Worm (Caenorhabditis elegans): ENCODE measurements around the gene phf-34.

Gene phf-34

ce11 chrX:9934009-9934323, 34.7 kb upstream of the phf-34 start:
- TF ChIP-seq nhr-80 (tag; optimal IDR thresholded peaks at IDR 0.05) (peak; percentile 31), somi-1 (GFP tag; optimal IDR thresholded peaks at IDR 0.05) (no peak)

ce11 chrX:9933291-9934008, 34.2 kb upstream of the phf-34 start:
- TF ChIP-seq nhr-80 (tag; optimal IDR thresholded peaks at IDR 0.05) (no peak), nfya-1 (tag; optimal IDR thresholded peaks at IDR 0.05; ENCODE audit: borderline replicate concordance, insufficient read depth) (no peak), ztf-26 (tag; optimal IDR thresholded peaks at IDR 0.05) (no peak), F49E8.2 (tag; optimal IDR thresholded peaks at IDR 0.05; ENCODE audit: insufficient read depth) (no peak), F22D6.2 (tag; optimal IDR thresholded peaks at IDR 0.05) (no peak), T26A5.8 (tag; optimal IDR thresholded peaks at IDR 0.05) (no peak), F52B5.7 (tag; optimal IDR thresholded peaks at IDR 0.05) (no peak), lin-35 (GFP tag; optimal IDR thresholded peaks at IDR 0.05) (no peak), Y67H2A.10 (GFP tag; conservative IDR thresholded peaks at IDR 0.05) (no peak), fkh-3 (tag; optimal IDR thresholded peaks at IDR 0.05) (no peak)

- no peak for TF ChIP-seq snpc-1.1 (tag; optimal IDR thresholded peaks at IDR 0.05; ENCODE audit: insufficient read depth)
- TF ChIP-seq lin-35 (GFP tag; optimal IDR thresholded peaks at IDR 0.05), result peak in 1 of 3 experiments; percentile 47
- peak; percentile 69 for TF ChIP-seq lin-40 (tag; optimal IDR thresholded peaks at IDR 0.05)
- no peak for TF ChIP-seq F49E8.2 (tag; optimal IDR thresholded peaks at IDR 0.05; ENCODE audit: insufficient read depth)
- no peak for TF ChIP-seq mes-4 (tag; optimal IDR thresholded peaks at IDR 0.05)
- no peak for TF ChIP-seq xnd-1 (tag; optimal IDR thresholded peaks at IDR 0.05)
- 0 out of 2 replicates have a peak, but pooled peaks have one; percentile 30 for TF ChIP-seq Y56A3A.18 (GFP tag; IDR thresholded peaks at IDR 0.05)
- TF ChIP-seq cebp-1 (GFP tag; IDR thresholded peaks at IDR 0.05), result peak; percentile 39; the same call in 1 of the 2 replicates
- peak; percentile 81 for TF ChIP-seq cebp-1 (tag; optimal IDR thresholded peaks at IDR 0.05)
- peak; percentile 90 for TF ChIP-seq nhr-80 (tag; optimal IDR thresholded peaks at IDR 0.05)
- TF ChIP-seq gei-17 (GFP tag; optimal IDR thresholded peaks at IDR 0.05), result peak; percentile 77
- TF ChIP-seq K12H6.12 (tag; optimal IDR thresholded peaks at IDR 0.05), result peak; percentile 61
- peak; percentile 83 for TF ChIP-seq zfh-2 (GFP tag; conservative IDR thresholded peaks at IDR 0.05)
- TF ChIP-seq snpc-4 (GFP tag; optimal IDR thresholded peaks at IDR 0.05), result no peak
- peak in 3 of 4 experiments; percentile 8 to 47 (median 40) for TF ChIP-seq snpc-4 (tag; optimal IDR thresholded peaks at IDR 0.05)
- 0 out of 2 replicates have a peak, but pooled peaks have one; percentile 10 for TF ChIP-seq let-526 (GFP tag; IDR thresholded peaks at IDR 0.05)
- TF ChIP-seq ceh-58 (GFP tag; IDR thresholded peaks at IDR 0.05), result no peak
- TF ChIP-seq akir-1 (GFP tag; optimal IDR thresholded peaks at IDR 0.05), result no peak
- peak; percentile 60 for TF ChIP-seq attf-5 (GFP tag; optimal IDR thresholded peaks at IDR 0.05)
- peak; percentile 74; the same call in 1 of the 2 replicates for TF ChIP-seq hmg-1.2 (GFP tag; IDR thresholded peaks at IDR 0.05)
- peak; percentile 9 for TF ChIP-seq lin-54 (GFP tag; optimal IDR thresholded peaks at IDR 0.05)
- TF ChIP-seq tbp1 (GFP tag; optimal IDR thresholded peaks at IDR 0.05), result peak; percentile 35
- TF ChIP-seq ztf-6 (GFP tag; IDR thresholded peaks at IDR 0.05), result no peak
- no peak for TF ChIP-seq sptf-2 (GFP tag; optimal IDR thresholded peaks at IDR 0.05)
- TF ChIP-seq dpl-1 (GFP tag; optimal IDR thresholded peaks at IDR 0.05), result no peak
- TF ChIP-seq ceh-79 (tag; optimal IDR thresholded peaks at IDR 0.05), result no peak
- peak; percentile 53; the same call in 1 of the 2 replicates for TF ChIP-seq mcd-1 (GFP tag; IDR thresholded peaks at IDR 0.05)
- no peak for TF ChIP-seq ztf-25 (GFP tag; IDR thresholded peaks at IDR 0.05)
- TF ChIP-seq B0035.1 (tag; optimal IDR thresholded peaks at IDR 0.05), result no peak
- peak; percentile 48 for TF ChIP-seq lin-26 (GFP tag; IDR thresholded peaks at IDR 0.05)
- TF ChIP-seq him-1 (tag; optimal IDR thresholded peaks at IDR 0.05), result no peak
- TF ChIP-seq bed-2 (GFP tag; IDR thresholded peaks at IDR 0.05), result no peak
- no peak for TF ChIP-seq madf-8 (GFP tag; conservative IDR thresholded peaks at IDR 0.05)
- TF ChIP-seq C06A6.2 (GFP tag; conservative IDR thresholded peaks at IDR 0.05), result 0 out of 2 replicates have a peak, but pooled peaks have one; percentile 33
- no peak for TF ChIP-seq ZK185.1 (tag; optimal IDR thresholded peaks at IDR 0.05; ENCODE audit: poor library complexity, severe bottlenecking)
These were observed 33.0 kb upstream of the phf-34 start, which contains the start of gene tsp-21 for ce11 chrX:9932226-9932773. Gene tsp-21, plus strand, starts transcription at chrX:9932371.
